Worm (Caenorhabditis elegans) whole organism, early embryonic: ENCODE results near the gene nhr-145.

ENCODE experiments used
- ama-1 ChIP-seq: fragments of 150-350 bp; optimal IDR thresholded peaks from 2 replicates; lab custom pipeline; 2014
- hmbx-1 ChIP-seq: sonication (generic microtip); optimal IDR thresholded peaks from 2 replicates; lab custom pipeline; 2016; ENCODE audit warnings: mild to moderate bottlenecking, missing genetic modification characterization, missing compliant biosample characterization
- tra-4 ChIP-seq: sonication (generic microtip); optimal IDR thresholded peaks from 2 replicates; lab custom pipeline; 2017; ENCODE audit warnings: missing genetic modification characterization, missing compliant biosample characterization

DNA sequence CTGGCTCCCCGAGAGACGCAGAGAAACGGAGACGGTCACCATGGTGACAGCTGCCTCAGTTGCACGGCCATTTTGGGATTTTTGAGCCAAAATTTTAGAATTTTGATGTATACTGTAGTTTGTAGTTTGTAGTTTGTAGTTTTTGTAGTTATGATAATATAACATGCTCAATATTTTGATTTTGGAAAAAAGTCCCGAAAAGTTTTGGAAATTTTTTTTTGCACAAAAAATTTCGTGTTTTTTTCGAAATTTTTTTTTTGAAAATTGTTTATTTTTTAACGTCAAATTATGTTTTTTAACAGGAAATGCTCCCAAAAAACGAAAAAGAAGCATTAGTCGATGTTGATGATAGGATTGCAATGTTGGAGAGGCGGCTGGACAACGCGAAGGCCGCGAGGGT lies 39.7 kb downstream of the nhr-145 start, which contains the start of gene dyf-17:
- no peak for TF ChIP-seq ama-1
- no peak for TF ChIP-seq tra-4 (tag; lab: Kevin White, UChicago)
- no peak for TF ChIP-seq hmbx-1 (tag; lab: Kevin White, UChicago)
